Fruit fly (Drosophila melanogaster): ENCODE data around the gene CG12017.

CG12017 gene

dm6 chr3L:3303534-3304459, 23.8 kb downstream of the CG12017 start, which contains the start of gene ZnT63C:
Gene ZnT63C, plus strand, starts transcription at chr3L:3303708.
- TF ChIP-seq CG8301 (tag; optimal IDR thresholded peaks at IDR 0.05) (peak; percentile 53), CG32121 (GFP tag; IDR thresholded peaks at IDR 0.05) (peak; percentile 54; the same call in 1 of the 2 replicates), CG17806 (tag; optimal IDR thresholded peaks at IDR 0.05) (peak; percentile 38), CG12605 (GFP tag; IDR thresholded peaks at IDR 0.05) (peak; percentile 41), Ets98B (GFP tag; IDR thresholded peaks at IDR 0.05) (peak; percentile 18; the same call in 1 of the 2 replicates), CG10348 (GFP tag; IDR thresholded peaks at IDR 0.05) (no peak), CG13204 (GFP tag; optimal IDR thresholded peaks at IDR 0.05) (no peak), Pif1A (GFP tag; optimal IDR thresholded peaks at IDR 0.05) (peak; percentile 42), Snoo (tag; optimal IDR thresholded peaks at IDR 0.05) (no peak), CG34367 (tag; optimal IDR thresholded peaks at IDR 0.05) (no peak), CG9948 (tag; optimal IDR thresholded peaks at IDR 0.05) (peak; percentile 18), gl (tag; optimal IDR thresholded peaks at IDR 0.05) (peak; percentile 71), CG15710 (tag; optimal IDR thresholded peaks at IDR 0.05) (peak; percentile 25), fd96Ca (GFP tag; IDR thresholded peaks at IDR 0.05) (0 out of 3 replicates have a peak, but pooled peaks have one; percentile 26), CG14655 (GFP tag; optimal IDR thresholded peaks at IDR 0.05) (peak; percentile 60), D1 (tag; optimal IDR thresholded peaks at IDR 0.05) (no peak), CG8159 (tag; optimal IDR thresholded peaks at IDR 0.05) (no peak), CG4496 (GFP tag; IDR thresholded peaks at IDR 0.05) (peak; percentile 72), rn (GFP tag; IDR thresholded peaks at IDR 0.05) (peak; percentile 42; the same call in 1 of the 2 replicates), Pif1B (GFP tag; optimal IDR thresholded peaks at IDR 0.05) (no peak), EcR (GFP tag; optimal IDR thresholded peaks at IDR 0.05) (no peak)

- TF ChIP-seq CG9948 (tag; optimal IDR thresholded peaks at IDR 0.05) (no peak), EcR (GFP tag; optimal IDR thresholded peaks at IDR 0.05) (peak; percentile 85)
These were observed 24.7 kb downstream of the CG12017 start for dm6 chr3L:3304740-3305139.

dm6 chr3L:3305430-3305829, 25.4 kb downstream of the CG12017 start:
- TF ChIP-seq gl (tag; optimal IDR thresholded peaks at IDR 0.05) (no peak), fd96Ca (GFP tag; IDR thresholded peaks at IDR 0.05) (no peak)

- no peak for TF ChIP-seq CG12605 (GFP tag; IDR thresholded peaks at IDR 0.05)
- TF ChIP-seq Pif1B (GFP tag; optimal IDR thresholded peaks at IDR 0.05): no peak
- TF ChIP-seq gl (tag; optimal IDR thresholded peaks at IDR 0.05): no peak
- no peak for TF ChIP-seq CG34367 (tag; optimal IDR thresholded peaks at IDR 0.05)
- no peak for TF ChIP-seq rn (GFP tag; IDR thresholded peaks at IDR 0.05)
- TF ChIP-seq CG14655 (GFP tag; optimal IDR thresholded peaks at IDR 0.05): no peak
- no peak for TF ChIP-seq CG32121 (GFP tag; IDR thresholded peaks at IDR 0.05)
- no peak for TF ChIP-seq CG13204 (GFP tag; optimal IDR thresholded peaks at IDR 0.05)
- TF ChIP-seq CG4496 (GFP tag; IDR thresholded peaks at IDR 0.05): no peak
- no peak for TF ChIP-seq CG8301 (tag; optimal IDR thresholded peaks at IDR 0.05)
- TF ChIP-seq CG8159 (tag; optimal IDR thresholded peaks at IDR 0.05): no peak
- TF ChIP-seq Snoo (tag; optimal IDR thresholded peaks at IDR 0.05): no peak
- no peak for TF ChIP-seq Ets98B (GFP tag; IDR thresholded peaks at IDR 0.05)
- TF ChIP-seq Pif1A (GFP tag; optimal IDR thresholded peaks at IDR 0.05): no peak
- TF ChIP-seq CG15710 (tag; optimal IDR thresholded peaks at IDR 0.05): no peak
These were observed 26.5 kb downstream of the CG12017 start for dm6 chr3L:3306515-3306914.

dm6 chr3L:3307593-3307992, 27.6 kb downstream of the CG12017 start:
- TF ChIP-seq CG13204 (GFP tag; optimal IDR thresholded peaks at IDR 0.05) (no peak), CG4496 (GFP tag; IDR thresholded peaks at IDR 0.05) (0 out of 3 replicates have a peak, but pooled peaks have one; percentile 28), rn (GFP tag; IDR thresholded peaks at IDR 0.05) (no peak), Pif1A (GFP tag; optimal IDR thresholded peaks at IDR 0.05) (no peak), Ets98B (GFP tag; IDR thresholded peaks at IDR 0.05) (no peak)

dm6 chr3L:3308676-3309613, 28.9 kb downstream of the CG12017 start:
- TF ChIP-seq fd96Ca (GFP tag; IDR thresholded peaks at IDR 0.05): no peak
- TF ChIP-seq CG10348 (GFP tag; IDR thresholded peaks at IDR 0.05): no peak
- TF ChIP-seq CG4496 (GFP tag; IDR thresholded peaks at IDR 0.05): no peak

All from whole organism, pupa.